Worm (Caenorhabditis elegans) whole organism, young adult: Measurements from ENCODE around the gene srbc-66.

Experiments
- C06A6.2 ChIP-seq: fragments of 200-800 bp; sonication (Bioruptor generic); conservative IDR thresholded peaks from 2 replicates; pipeline ENCODE4 v1.3.6; 2022; ENCODE audit warnings: missing genetic modification characterization, missing compliant biosample characterization
- C17E4.6 ChIP-seq: fragments of 200-800 bp; sonication (Bioruptor generic); IDR thresholded peaks from 2 replicates; pipeline ENCODE4 v1.3.6; 2022; ENCODE audit warnings: missing genetic modification reagents, missing genetic modification characterization, missing compliant biosample characterization
- F39B2.1 ChIP-seq: fragments of 200-800 bp; sonication (Bioruptor generic); IDR thresholded peaks from 2 replicates; pipeline ENCODE4 v1.3.6; 2022; ENCODE audit warnings: missing genetic modification reagents, missing genetic modification characterization, missing compliant biosample characterization
- F57A8.1 ChIP-seq: fragments of 200-800 bp; sonication (Bioruptor generic); optimal IDR thresholded peaks from 2 replicates; lab custom pipeline; 2018; ENCODE audit warnings: mild to moderate bottlenecking, missing genetic modification characterization, moderate library complexity, missing compliant biosample characterization
- K11D2.4 ChIP-seq: fragments of 200-800 bp; sonication (Bioruptor generic); IDR thresholded peaks from 2 replicates; pipeline ENCODE4 v1.3.6; 2022; ENCODE audit warnings: missing genetic modification reagents, missing genetic modification characterization, missing compliant biosample characterization
- T07F8.4 ChIP-seq: sonication (generic microtip); optimal IDR thresholded peaks from 2 replicates; lab custom pipeline; 2016; ENCODE audit warnings: mild to moderate bottlenecking, missing genetic modification characterization, moderate library complexity, missing compliant biosample characterization
- Y56A3A.18 ChIP-seq: fragments of 200-800 bp; sonication (Bioruptor generic); IDR thresholded peaks from 2 replicates; pipeline ENCODE4 v1.3.6; 2022; ENCODE audit warnings: missing genetic modification reagents, missing genetic modification characterization, missing compliant biosample characterization
- Y67H2A.10 ChIP-seq: fragments of 200-800 bp; sonication (Bioruptor generic); conservative IDR thresholded peaks from 2 replicates; pipeline ENCODE4 v1.3.6; 2022; ENCODE audit warnings: missing genetic modification reagents, missing genetic modification characterization, missing compliant biosample characterization
- Y79H2A.3 ChIP-seq: fragments of 200-800 bp; sonication (Bioruptor generic); conservative IDR thresholded peaks from 2 replicates; pipeline ENCODE4 v1.3.6; 2022; ENCODE audit warnings: missing genetic modification reagents, missing genetic modification characterization, missing compliant biosample characterization
- ama-1 ChIP-seq, 3 experiments: fragments of 150-350 bp in 1 of 3; sonication (generic microtip) in 2 of 3; optimal IDR thresholded peaks; 2 replicates each; lab custom pipeline; 2014 to 2018; ENCODE audit warnings: missing biosample characterization in 2 of 3, missing genetic modification characterization in 2 of 3, missing genetic modification reagents in 2 of 3
- aptf-2 ChIP-seq: fragments of 200-800 bp; sonication (Bioruptor generic); conservative IDR thresholded peaks from 2 replicates; pipeline ENCODE4 v1.3.6; 2022; ENCODE audit warnings: missing genetic modification reagents, missing genetic modification characterization, missing compliant biosample characterization
- atf-7 ChIP-seq: sonication (generic microtip); optimal IDR thresholded peaks from 2 replicates; lab custom pipeline; 2017; ENCODE audit warnings: mild to moderate bottlenecking, missing genetic modification characterization, missing compliant biosample characterization
- attf-3 ChIP-seq: fragments of 200-800 bp; sonication (Bioruptor generic); conservative IDR thresholded peaks from 2 replicates; pipeline ENCODE4 v1.3.6; 2022; ENCODE audit warnings: missing genetic modification reagents, missing genetic modification characterization, missing compliant biosample characterization
- attf-6 ChIP-seq: fragments of 200-800 bp; sonication (Bioruptor generic); IDR thresholded peaks from 2 replicates; pipeline ENCODE4 v1.3.6; 2022; ENCODE audit warnings: missing genetic modification reagents, missing genetic modification characterization, missing compliant biosample characterization
- bed-2 ChIP-seq: fragments of 200-800 bp; sonication (Bioruptor generic); IDR thresholded peaks from 2 replicates; pipeline ENCODE4 v1.3.6; 2022; ENCODE audit warnings: missing genetic modification reagents, missing genetic modification characterization, missing compliant biosample characterization
- chd-7 ChIP-seq: sonication (generic microtip); optimal IDR thresholded peaks from 2 replicates; lab custom pipeline; 2016; ENCODE audit warnings: mild to moderate bottlenecking, missing genetic modification characterization, moderate library complexity, missing compliant biosample characterization
- efl-1 ChIP-seq: fragments of 150-350 bp; optimal IDR thresholded peaks from 2 replicates; lab custom pipeline; 2014; ENCODE audit warnings: missing biosample characterization, missing genetic modification reagents, missing genetic modification characterization
- egrh-3 ChIP-seq: fragments of 200-800 bp; sonication (Bioruptor generic); IDR thresholded peaks from 2 replicates; pipeline ENCODE4 v1.3.6; 2022; ENCODE audit warnings: missing genetic modification reagents, missing genetic modification characterization, missing compliant biosample characterization
- hmg-1.2 ChIP-seq: fragments of 200-800 bp; sonication (Bioruptor generic); IDR thresholded peaks from 2 replicates; pipeline ENCODE4 v1.3.6; 2022; ENCODE audit warnings: missing genetic modification reagents, missing genetic modification characterization, missing compliant biosample characterization
- hsf-1 ChIP-seq: fragments of 200-800 bp; sonication (Bioruptor generic); IDR thresholded peaks from 2 replicates; pipeline ENCODE4 v1.3.6; 2022; ENCODE audit warnings: missing genetic modification reagents, missing genetic modification characterization, missing compliant biosample characterization
- lag-1 ChIP-seq: fragments of 200-800 bp; sonication (Bioruptor generic); IDR thresholded peaks from 2 replicates; pipeline ENCODE4 v1.3.6; 2022; ENCODE audit warnings: missing genetic modification reagents, missing genetic modification characterization, missing compliant biosample characterization
- let-607 ChIP-seq, 2 experiments: fragments of 200-800 bp in 1 of 2; sonication (Bioruptor generic) in 1 of 2; sonication (generic microtip) in 1 of 2; optimal IDR thresholded peaks; 2 replicates each; lab custom pipeline; 2016 to 2018; ENCODE audit warnings: mild to moderate bottlenecking in 2 of 2, missing compliant biosample characterization in 2 of 2, missing genetic modification characterization in 2 of 2, moderate library complexity in 2 of 2, missing genotype in 1 of 2
- lin-26 ChIP-seq: fragments of 200-800 bp; sonication (Bioruptor generic); IDR thresholded peaks from 2 replicates; pipeline ENCODE4 v1.3.6; 2022; ENCODE audit warnings: missing genetic modification reagents, missing genetic modification characterization, missing compliant biosample characterization
- lin-35 ChIP-seq, 3 experiments: fragments of 150-350 bp in 2 of 3; sonication (generic microtip) in 1 of 3; optimal IDR thresholded peaks; 2 replicates each; lab custom pipeline; 2014 to 2018; ENCODE audit warnings: missing biosample characterization in 3 of 3, missing genetic modification characterization in 3 of 3, missing genetic modification reagents in 3 of 3
- lin-54 ChIP-seq: fragments of 200-800 bp; sonication (Bioruptor generic); optimal IDR thresholded peaks from 2 replicates; lab custom pipeline; 2018; ENCODE audit warnings: mild to moderate bottlenecking, missing genetic modification characterization, missing compliant biosample characterization
- madf-8 ChIP-seq: fragments of 200-800 bp; sonication (Bioruptor generic); conservative IDR thresholded peaks from 2 replicates; pipeline ENCODE4 v1.3.6; 2022; ENCODE audit warnings: missing genetic modification reagents, missing genetic modification characterization, missing compliant biosample characterization
- mel-28 ChIP-seq: sonication (generic microtip); optimal IDR thresholded peaks from 2 replicates; lab custom pipeline; 2016; ENCODE audit warnings: borderline replicate concordance, mild to moderate bottlenecking, missing genetic modification characterization, missing compliant biosample characterization
- mxl-1 ChIP-seq: sonication (generic microtip); optimal IDR thresholded peaks from 2 replicates; lab custom pipeline; 2016; ENCODE audit warnings: missing genetic modification characterization, missing compliant biosample characterization
- nhr-120 ChIP-seq: fragments of 200-800 bp; sonication (Bioruptor generic); IDR thresholded peaks from 2 replicates; pipeline ENCODE4 v1.3.6; 2022; ENCODE audit warnings: missing genetic modification characterization, missing compliant biosample characterization
- nhr-27 ChIP-seq: fragments of 200-800 bp; sonication (Bioruptor generic); optimal IDR thresholded peaks from 2 replicates; lab custom pipeline; 2018; ENCODE audit warnings: mild to moderate bottlenecking, missing genetic modification characterization, moderate library complexity, missing compliant biosample characterization
- nhr-90 ChIP-seq: sonication (generic microtip); optimal IDR thresholded peaks from 2 replicates; lab custom pipeline; 2016; ENCODE audit warnings: missing genotype, mild to moderate bottlenecking, missing genetic modification characterization, missing compliant biosample characterization
- pbrm-1 ChIP-seq: fragments of 200-800 bp; sonication (Bioruptor generic); IDR thresholded peaks from 2 replicates; pipeline ENCODE4 v1.3.6; 2022; ENCODE audit warnings: missing genetic modification reagents, missing genetic modification characterization, missing compliant biosample characterization
- rcor-1 ChIP-seq: fragments of 200-800 bp; sonication (Bioruptor generic); IDR thresholded peaks from 2 replicates; pipeline ENCODE4 v1.3.6; 2022; ENCODE audit warnings: missing genetic modification reagents, missing genetic modification characterization, missing compliant biosample characterization
- rec-8 ChIP-seq, 2 experiments: sonication (generic microtip); optimal IDR thresholded peaks; 2 replicates each; lab custom pipeline; 2016; ENCODE audit warnings: mild to moderate bottlenecking in 2 of 2, missing genetic modification characterization in 2 of 2, missing genetic modification reagents in 2 of 2, missing genotype in 2 of 2, missing biosample characterization in 1 of 2, missing compliant biosample characterization in 1 of 2, moderate library complexity in 1 of 2
- sea-2 ChIP-seq: fragments of 200-800 bp; sonication (Bioruptor generic); IDR thresholded peaks from 2 replicates; pipeline ENCODE4 v1.3.6; 2022; ENCODE audit warnings: missing genetic modification characterization, missing compliant biosample characterization
- snpc-4 ChIP-seq, 5 experiments: fragments of 150-350 bp in 1 of 5; sonication (generic microtip) in 4 of 5; optimal IDR thresholded peaks; 2 replicates each; lab custom pipeline; 2014 to 2018; ENCODE audit warnings: missing genetic modification characterization in 5 of 5, missing biosample characterization in 3 of 5, antibody characterized with exemption in 2 of 5, mild to moderate bottlenecking in 2 of 5, missing compliant biosample characterization in 2 of 5, missing genotype in 2 of 5, moderate library complexity in 2 of 5, missing genetic modification reagents in 1 of 5
- somi-1 ChIP-seq: fragments of 200-800 bp; sonication (Bioruptor generic); optimal IDR thresholded peaks from 2 replicates; lab custom pipeline; 2018; ENCODE audit warnings: mild to moderate bottlenecking, missing genetic modification characterization, missing compliant biosample characterization
- sptf-2 ChIP-seq: fragments of 200-800 bp; sonication (Bioruptor generic); optimal IDR thresholded peaks from 2 replicates; lab custom pipeline; 2018; ENCODE audit warnings: mild to moderate bottlenecking, missing genetic modification characterization, missing compliant biosample characterization
- unc-62 ChIP-seq: fragments of 150-350 bp; optimal IDR thresholded peaks from 2 replicates; lab custom pipeline; 2014; ENCODE audit warnings: missing biosample characterization, missing genetic modification reagents, missing genetic modification characterization
- xnd-1 ChIP-seq: sonication (generic microtip); optimal IDR thresholded peaks from 2 replicates; lab custom pipeline; 2016; ENCODE audit warnings: missing genotype, missing genetic modification reagents, missing genetic modification characterization, missing compliant biosample characterization
- zfh-2 ChIP-seq: fragments of 200-800 bp; sonication (Bioruptor generic); conservative IDR thresholded peaks from 2 replicates; pipeline ENCODE4 v1.3.6; 2022; ENCODE audit warnings: missing genetic modification reagents, missing genetic modification characterization, missing compliant biosample characterization
- zim-3 ChIP-seq: sonication (generic microtip); optimal IDR thresholded peaks from 2 replicates; lab custom pipeline; 2017; ENCODE audit warnings: mild to moderate bottlenecking, missing genetic modification characterization, moderate library complexity, missing compliant biosample characterization
- ztf-22 ChIP-seq: fragments of 200-800 bp; sonication (Bioruptor generic); optimal IDR thresholded peaks from 2 replicates; lab custom pipeline; 2018; ENCODE audit warnings: mild to moderate bottlenecking, missing genetic modification characterization, moderate library complexity, missing compliant biosample characterization
- ztf-25 ChIP-seq: fragments of 200-800 bp; sonication (Bioruptor generic); IDR thresholded peaks from 2 replicates; pipeline ENCODE4 v1.3.6; 2022; ENCODE audit warnings: missing genetic modification reagents, missing genetic modification characterization, missing compliant biosample characterization

The srbc-66 gene

DNA sequence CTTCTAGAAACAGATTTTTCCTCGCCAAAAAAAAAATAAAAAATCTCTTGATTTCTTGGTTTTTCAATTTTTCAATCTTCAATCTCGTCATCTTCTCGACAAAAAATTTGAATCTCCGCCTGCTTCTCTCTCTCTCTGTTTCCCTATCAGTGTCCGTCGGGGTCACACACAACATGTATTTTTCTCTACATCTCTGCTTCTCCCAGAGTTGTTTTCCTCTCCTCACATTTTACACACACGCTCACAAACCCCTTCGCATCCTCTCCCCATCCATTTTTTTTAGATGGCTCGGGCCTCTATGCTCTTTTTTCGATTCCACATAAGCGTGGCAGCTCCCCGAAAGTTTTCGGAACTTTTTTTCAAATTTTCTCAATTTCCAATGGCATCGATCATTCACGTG lies 49.3 kb downstream of the srbc-66 start (continued):
- TF ChIP-seq attf-6 (GFP tag; lab: Robert Waterston, UW) (no peak), F39B2.1 (GFP tag; lab: Robert Waterston, UW) (no peak), hmg-1.2 (GFP tag; lab: Robert Waterston, UW) (peak; percentile 51), egrh-3 (GFP tag; lab: Robert Waterston, UW) (no peak), nhr-27 (tag; lab: Kevin White, UChicago) (no peak), zfh-2 (no peak; the same call in 1 of the 2 replicates), C06A6.2 (GFP tag; lab: Robert Waterston, UW) (no peak), xnd-1 (tag; lab: Kevin White, UChicago) (no peak), T07F8.4 (tag; lab: Kevin White, UChicago) (no peak), let-607 (tag; optimal IDR thresholded peaks at IDR 0.05; lab: Kevin White, UChicago) (no peak), madf-8 (GFP tag; lab: Robert Waterston, UW) (no peak), K11D2.4 (GFP tag; lab: Robert Waterston, UW) (no peak), mxl-1 (no peak), lag-1 (GFP tag; lab: Robert Waterston, UW) (no peak), pbrm-1 (GFP tag; lab: Robert Waterston, UW) (no peak), aptf-2 (GFP tag; lab: Robert Waterston, UW) (no peak), nhr-120 (GFP tag; lab: Robert Waterston, UW) (no peak), mel-28 (tag; lab: Kevin White, UChicago) (no peak), Y56A3A.18 (no peak), attf-3 (GFP tag; lab: Robert Waterston, UW) (no peak), rec-8 (tag; optimal IDR thresholded peaks at IDR 0.05; lab: Kevin White, UChicago) (no peak), bed-2 (GFP tag; lab: Robert Waterston, UW) (no peak), F57A8.1 (no peak), zim-3 (tag; lab: Kevin White, UChicago) (no peak), somi-1 (peak; percentile 31), atf-7 (tag; lab: Kevin White, UChicago) (peak; percentile 12), nhr-90 (no peak), hsf-1 (GFP tag; lab: Robert Waterston, UW) (no peak), sea-2 (GFP tag; lab: Robert Waterston, UW) (no peak), sptf-2 (GFP tag; lab: Kevin White, UChicago) (no peak), efl-1 (GFP tag; lab: Kevin White, UChicago) (no peak), Y79H2A.3 (no peak; the same call in 1 of the 2 replicates), snpc-4 (GFP tag; optimal IDR thresholded peaks at IDR 0.05; lab: Kevin White, UChicago) (no peak), snpc-4 (tag; optimal IDR thresholded peaks at IDR 0.05; lab: Kevin White, UChicago) (peak in 1 of 4 experiments; percentile 5), ztf-22 (no peak), lin-26 (GFP tag; lab: Robert Waterston, UW) (no peak), unc-62 (GFP tag; lab: Kevin White, UChicago) (no peak), ama-1 (optimal IDR thresholded peaks at IDR 0.05; lab: Kevin White, UChicago) (peak; percentile 49), ama-1 (GFP tag; optimal IDR thresholded peaks at IDR 0.05; lab: Kevin White, UChicago) (no peak), Y67H2A.10 (no peak), lin-54 (GFP tag; lab: Kevin White, UChicago) (peak; percentile 11), chd-7 (tag; lab: Kevin White, UChicago) (no peak), rcor-1 (GFP tag; lab: Robert Waterston, UW) (peak; percentile 24; the same call in 1 of the 2 replicates), ztf-25 (GFP tag; lab: Robert Waterston, UW) (no peak), lin-35 (GFP tag; optimal IDR thresholded peaks at IDR 0.05; lab: Kevin White, UChicago) (no peak), C17E4.6 (no peak)
- TF ChIP-seq, all 124 proteins: peak for 10
